Worm (Caenorhabditis elegans): ENCODE measurements around the gene R04F11.3.
A peak's percentile ranks its signal among the peaks of the same experiment; 100 is the strongest.

The R04F11.3 gene

ce11 chrV:12300780-12301460 is 16.1 kb downstream of the R04F11.3 start:
- TF ChIP-seq him-1 (tag; optimal IDR thresholded peaks at IDR 0.05) (no peak), dao-5 (tag; optimal IDR thresholded peaks at IDR 0.05) (no peak), W03F9.2 (tag; optimal IDR thresholded peaks at IDR 0.05) (no peak)

- no peak for TF ChIP-seq W03F9.2 (tag; optimal IDR thresholded peaks at IDR 0.05)
Measured at ce11 chrV:12300166-12300565, 16.8 kb downstream of the R04F11.3 start.

- TF ChIP-seq him-1 (tag; optimal IDR thresholded peaks at IDR 0.05) (no peak), dao-5 (tag; optimal IDR thresholded peaks at IDR 0.05) (no peak), W03F9.2 (tag; optimal IDR thresholded peaks at IDR 0.05) (no peak)
Measured at ce11 chrV:12299244-12299766, 17.7 kb downstream of the R04F11.3 start.

- TF ChIP-seq him-1 (tag; optimal IDR thresholded peaks at IDR 0.05) (no peak), dao-5 (tag; optimal IDR thresholded peaks at IDR 0.05) (no peak), W03F9.2 (tag; optimal IDR thresholded peaks at IDR 0.05) (no peak)
Measured at ce11 chrV:12298184-12298583, 18.8 kb downstream of the R04F11.3 start.

- TF ChIP-seq W03F9.2 (tag; optimal IDR thresholded peaks at IDR 0.05) (no peak), him-1 (tag; optimal IDR thresholded peaks at IDR 0.05) (no peak), dao-5 (tag; optimal IDR thresholded peaks at IDR 0.05) (no peak)
Measured at ce11 chrV:12296794-12297193, 20.2 kb downstream of the R04F11.3 start.

ce11 chrV:12296122-12296521 is 20.9 kb downstream of the R04F11.3 start:
- TF ChIP-seq dao-5 (tag; optimal IDR thresholded peaks at IDR 0.05): no peak
- TF ChIP-seq him-1 (tag; optimal IDR thresholded peaks at IDR 0.05): no peak
- no peak for TF ChIP-seq W03F9.2 (tag; optimal IDR thresholded peaks at IDR 0.05)

ce11 chrV:12295520-12295919 is 21.5 kb downstream of the R04F11.3 start:
- TF ChIP-seq him-1 (tag; optimal IDR thresholded peaks at IDR 0.05) (no peak), W03F9.2 (tag; optimal IDR thresholded peaks at IDR 0.05) (no peak), dao-5 (tag; optimal IDR thresholded peaks at IDR 0.05) (no peak)

- TF ChIP-seq him-1 (tag; optimal IDR thresholded peaks at IDR 0.05) (no peak), dao-5 (tag; optimal IDR thresholded peaks at IDR 0.05) (no peak), W03F9.2 (tag; optimal IDR thresholded peaks at IDR 0.05) (no peak)
Measured at ce11 chrV:12295015-12295414, 22.0 kb downstream of the R04F11.3 start.

- TF ChIP-seq him-1 (tag; optimal IDR thresholded peaks at IDR 0.05): no peak
- no peak for TF ChIP-seq W03F9.2 (tag; optimal IDR thresholded peaks at IDR 0.05)
- TF ChIP-seq dao-5 (tag; optimal IDR thresholded peaks at IDR 0.05): no peak
Measured at ce11 chrV:12294091-12294490, 22.9 kb downstream of the R04F11.3 start.

ce11 chrV:12291587-12291986 is 25.4 kb downstream of the R04F11.3 start, which contains the start of the genes srpa-68 and srh-16:
TSS of gene srpa-68 (minus strand) at chrV:12291658.
TSS of gene srh-16 (plus strand) at chrV:12291861.
- peak; percentile 92 for TF ChIP-seq W03F9.2 (tag; optimal IDR thresholded peaks at IDR 0.05)
- no peak for TF ChIP-seq dao-5 (tag; optimal IDR thresholded peaks at IDR 0.05)
- TF ChIP-seq him-1 (tag; optimal IDR thresholded peaks at IDR 0.05): peak; percentile 73

ce11 chrV:12288577-12288976 is 28.4 kb downstream of the R04F11.3 start, which contains the start of gene rskd-1:
TSS of gene rskd-1 (minus strand) at chrV:12288615.
- no peak for TF ChIP-seq W03F9.2 (tag; optimal IDR thresholded peaks at IDR 0.05)
- TF ChIP-seq him-1 (tag; optimal IDR thresholded peaks at IDR 0.05): no peak
- TF ChIP-seq dao-5 (tag; optimal IDR thresholded peaks at IDR 0.05): no peak

- TF ChIP-seq dao-5 (tag; optimal IDR thresholded peaks at IDR 0.05) (no peak), W03F9.2 (tag; optimal IDR thresholded peaks at IDR 0.05) (no peak), him-1 (tag; optimal IDR thresholded peaks at IDR 0.05) (no peak)
Measured at ce11 chrV:12287667-12288066, 29.3 kb downstream of the R04F11.3 start.

- no peak for TF ChIP-seq him-1 (tag; optimal IDR thresholded peaks at IDR 0.05)
- no peak for TF ChIP-seq W03F9.2 (tag; optimal IDR thresholded peaks at IDR 0.05)
- TF ChIP-seq dao-5 (tag; optimal IDR thresholded peaks at IDR 0.05): no peak
Measured at ce11 chrV:12283187-12283586, 33.8 kb downstream of the R04F11.3 start, which contains the start of gene F55C5.10. TSS of gene F55C5.10 (plus strand) at chrV:12283487.

ce11 chrV:12281508-12281907 is 35.5 kb downstream of the R04F11.3 start:
- TF ChIP-seq dao-5 (tag; optimal IDR thresholded peaks at IDR 0.05) (no peak), him-1 (tag; optimal IDR thresholded peaks at IDR 0.05) (no peak), W03F9.2 (tag; optimal IDR thresholded peaks at IDR 0.05) (no peak)

- no peak for TF ChIP-seq W03F9.2 (tag; optimal IDR thresholded peaks at IDR 0.05)
- TF ChIP-seq him-1 (tag; optimal IDR thresholded peaks at IDR 0.05): no peak
- no peak for TF ChIP-seq dao-5 (tag; optimal IDR thresholded peaks at IDR 0.05)
Measured at ce11 chrV:12276946-12277345, 40.0 kb downstream of the R04F11.3 start, which contains the start of gene bnc-1. TSS of gene bnc-1 (minus strand) at chrV:12277046.

Measured in whole organism, L4/young adult.